Fruit fly (Drosophila melanogaster): ENCODE measurements around the gene nompC.

Gene nompC

dm6 chr2L:5345900-5346299, at the start of gene nompC:
Gene nompC, plus strand, starts transcription at chr2L:5346200.
- TF ChIP-seq CG8478 (optimal IDR thresholded peaks at IDR 0.05) (no peak), CTCF (optimal IDR thresholded peaks at IDR 0.05) (no peak)

DNA sequence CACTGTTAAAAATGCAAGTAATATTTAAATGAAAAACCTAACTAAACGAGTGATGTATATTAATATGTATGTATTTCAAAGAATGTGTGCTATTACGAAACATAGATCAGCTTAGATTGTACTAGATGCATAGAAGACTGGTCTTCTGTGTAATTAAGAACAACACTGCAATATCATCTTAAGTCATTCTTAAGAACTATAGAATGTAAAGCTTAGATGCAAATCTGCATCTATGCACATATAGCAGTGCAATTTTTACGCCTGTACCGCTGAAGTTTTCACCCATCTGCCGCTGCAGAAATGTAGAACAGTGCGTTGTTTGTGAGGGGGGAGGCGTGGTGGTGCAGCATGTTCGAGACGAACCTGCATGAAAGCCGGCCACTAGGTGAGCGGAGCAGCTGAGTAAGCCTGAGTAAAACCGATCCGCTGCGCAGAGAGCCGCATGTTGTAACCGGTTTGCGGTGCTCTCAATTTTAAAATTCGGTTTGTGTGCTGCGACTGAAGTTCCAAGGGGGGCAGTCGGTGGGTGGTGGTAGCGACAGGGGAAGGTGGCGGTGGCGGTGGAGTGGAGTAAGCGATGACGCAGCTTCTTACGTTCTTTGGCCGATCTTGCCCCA, 49.2 kb upstream of the nompC start:
- TF ChIP-seq CG8478 (optimal IDR thresholded peaks at IDR 0.05), result no peak
- no peak for TF ChIP-seq CTCF (optimal IDR thresholded peaks at IDR 0.05)

- TF ChIP-seq CG8478 (optimal IDR thresholded peaks at IDR 0.05) (no peak), CTCF (optimal IDR thresholded peaks at IDR 0.05) (no peak)
These were observed 48.6 kb upstream of the nompC start for dm6 chr2L:5297289-5297960.

- TF ChIP-seq CG8478 (optimal IDR thresholded peaks at IDR 0.05) (no peak), CTCF (optimal IDR thresholded peaks at IDR 0.05) (no peak)
These were observed 48.1 kb upstream of the nompC start for dm6 chr2L:5297961-5298311.

DNA sequence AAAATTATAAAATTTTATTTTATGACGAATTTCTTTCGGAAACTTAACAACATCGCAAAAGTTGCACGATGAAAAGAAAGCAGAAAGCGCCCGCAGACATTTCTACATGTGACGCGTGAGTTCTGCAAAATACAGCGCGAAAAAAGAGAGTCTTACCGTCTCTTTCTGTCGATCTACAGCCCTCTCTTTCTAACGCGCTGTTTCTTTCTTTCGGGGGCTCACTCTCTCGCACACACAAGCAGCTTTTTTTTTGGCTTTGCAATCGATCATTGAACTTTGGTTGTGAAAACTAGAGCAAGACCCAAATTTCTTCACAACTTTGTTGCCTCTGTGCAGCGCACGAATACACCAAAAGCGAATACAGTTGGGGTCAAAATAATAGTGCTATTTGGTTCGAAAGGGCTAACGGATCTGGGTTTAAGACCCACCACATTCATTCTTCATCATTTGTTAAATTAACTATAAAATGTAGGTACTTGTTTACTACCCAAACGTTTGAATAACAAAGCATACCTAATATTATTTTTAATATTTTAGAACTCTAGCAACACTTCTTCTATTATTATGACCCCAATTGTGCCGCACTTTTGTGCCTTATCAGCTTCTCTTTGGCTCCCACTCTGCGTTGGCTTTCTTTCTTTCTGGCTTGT, 46.9 kb upstream of the nompC start:
- TF ChIP-seq CG8478 (optimal IDR thresholded peaks at IDR 0.05), result no peak
- TF ChIP-seq CTCF (optimal IDR thresholded peaks at IDR 0.05), result no peak

- TF ChIP-seq CTCF (optimal IDR thresholded peaks at IDR 0.05) (no peak), CG8478 (optimal IDR thresholded peaks at IDR 0.05) (no peak)
These were observed 46.4 kb upstream of the nompC start for dm6 chr2L:5299628-5299986.

DNA sequence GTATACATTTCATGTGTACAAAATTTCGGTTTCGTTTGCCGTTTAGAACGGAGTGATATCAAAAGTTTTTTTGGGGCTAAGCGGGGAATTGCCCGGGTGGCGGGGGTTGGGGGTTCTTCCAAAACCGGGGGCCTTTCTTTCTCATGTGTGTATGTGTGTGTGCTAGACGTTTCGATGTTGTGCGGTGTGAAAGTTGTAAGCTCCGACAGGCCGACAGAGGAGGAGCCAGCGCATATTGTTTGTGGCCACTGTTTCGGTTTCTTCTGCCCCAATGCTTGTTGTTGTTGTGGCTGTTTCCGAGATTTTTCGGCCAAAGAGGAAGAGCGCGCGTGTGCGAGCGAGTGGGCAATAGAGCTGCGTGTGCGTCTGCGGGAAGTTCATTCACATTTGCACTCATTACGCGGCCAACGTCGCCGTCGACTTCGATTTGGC, 45.7 kb upstream of the nompC start:
- TF ChIP-seq CTCF (optimal IDR thresholded peaks at IDR 0.05), result no peak
- no peak for TF ChIP-seq CG8478 (optimal IDR thresholded peaks at IDR 0.05)

dm6 chr2L:5300785-5301616, 45.0 kb upstream of the nompC start:
- no peak for TF ChIP-seq CTCF (optimal IDR thresholded peaks at IDR 0.05)
- TF ChIP-seq CG8478 (optimal IDR thresholded peaks at IDR 0.05), result no peak

DNA sequence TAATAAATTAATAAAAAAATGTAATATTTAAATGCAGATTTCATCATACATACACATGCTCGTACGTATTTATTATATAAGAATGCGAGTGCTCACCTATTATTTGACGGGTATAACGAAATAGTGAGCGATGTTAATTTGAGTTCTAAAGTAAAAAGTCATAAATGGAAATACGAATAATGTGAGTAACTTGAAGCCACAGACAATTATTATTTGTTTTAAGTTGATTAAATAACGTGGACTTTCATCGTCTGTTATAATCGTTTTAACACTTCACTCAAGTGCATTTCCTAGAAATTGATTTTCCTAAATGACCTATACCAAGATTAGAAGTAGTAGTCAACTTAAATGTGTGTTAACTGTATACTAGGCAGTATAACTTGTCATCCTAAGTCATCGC, 43.7 kb upstream of the nompC start:
- TF ChIP-seq CTCF (optimal IDR thresholded peaks at IDR 0.05) (no peak), CG8478 (optimal IDR thresholded peaks at IDR 0.05) (no peak)

DNA sequence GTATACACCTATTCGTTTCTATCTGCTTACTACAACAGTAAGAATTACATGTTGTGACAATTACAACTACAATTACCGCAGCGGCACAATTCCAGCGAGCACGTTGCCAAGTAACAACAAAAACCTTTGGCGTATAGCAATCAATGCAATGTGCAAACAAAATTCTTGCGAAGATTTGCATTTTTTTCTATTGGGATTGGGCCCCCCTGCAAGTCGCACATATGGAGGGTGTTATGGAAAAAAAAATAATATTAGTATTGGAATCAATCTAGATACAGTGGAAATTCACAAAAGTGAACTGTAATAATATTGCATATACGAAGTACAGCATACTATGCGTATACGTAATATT, 43.3 kb upstream of the nompC start:
- TF ChIP-seq CG8478 (optimal IDR thresholded peaks at IDR 0.05), result no peak
- no peak for TF ChIP-seq CTCF (optimal IDR thresholded peaks at IDR 0.05)

DNA sequence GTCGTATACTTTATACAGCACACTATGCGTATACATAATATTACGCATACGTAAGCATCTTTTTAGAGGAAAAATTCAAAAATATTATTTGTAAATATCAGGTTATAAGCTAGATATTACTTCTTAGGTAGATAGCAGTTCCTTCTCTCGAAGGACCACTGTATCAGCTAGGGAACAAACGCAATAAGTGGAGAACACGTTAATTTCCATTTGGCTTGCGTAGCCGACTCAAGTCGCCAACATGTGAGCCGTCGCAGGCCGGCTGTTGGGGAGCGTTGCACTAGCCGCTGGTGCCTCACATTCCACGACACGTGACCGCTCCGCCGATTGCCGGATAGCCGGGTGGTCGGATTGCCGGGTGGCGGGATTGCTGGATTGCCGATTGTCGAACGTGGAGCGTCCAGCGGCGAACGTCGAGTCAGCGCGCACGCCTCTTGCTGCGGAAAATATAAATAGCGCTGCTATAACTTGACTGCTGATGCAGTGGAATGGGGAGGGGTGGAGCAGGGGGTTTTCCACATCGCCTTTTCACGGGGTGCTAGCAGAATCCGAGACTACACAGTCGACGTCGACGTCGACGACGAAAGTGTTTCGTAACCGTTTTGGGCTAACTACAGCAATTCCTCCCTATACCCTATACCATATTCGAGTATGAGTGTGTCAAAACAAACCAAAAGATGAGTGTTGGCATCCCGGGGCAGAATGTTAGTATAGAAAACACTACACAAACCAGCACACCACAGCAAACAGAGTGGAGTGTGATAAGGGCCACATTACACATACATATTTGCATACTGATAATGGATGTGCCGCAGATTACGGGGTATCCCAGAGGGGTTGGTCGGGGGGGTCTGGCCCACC, 42.7 kb upstream of the nompC start:
- TF ChIP-seq CG8478 (optimal IDR thresholded peaks at IDR 0.05), result no peak
- no peak for TF ChIP-seq CTCF (optimal IDR thresholded peaks at IDR 0.05)

dm6 chr2L:5304367-5304766, 41.6 kb upstream of the nompC start:
- TF ChIP-seq CTCF (optimal IDR thresholded peaks at IDR 0.05), result no peak
- no peak for TF ChIP-seq CG8478 (optimal IDR thresholded peaks at IDR 0.05)

- TF ChIP-seq CG8478 (optimal IDR thresholded peaks at IDR 0.05) (no peak), CTCF (optimal IDR thresholded peaks at IDR 0.05) (peak in 1 of 2 experiments; percentile 14)
These were observed 40.6 kb upstream of the nompC start for dm6 chr2L:5305240-5305875.

dm6 chr2L:5306373-5306997, 39.5 kb upstream of the nompC start:
- TF ChIP-seq CG8478 (optimal IDR thresholded peaks at IDR 0.05) (no peak), CTCF (optimal IDR thresholded peaks at IDR 0.05) (peak in 1 of 2 experiments; percentile 29)

Measured in S2 (cell line).